Fruit fly (Drosophila melanogaster): ENCODE results near the gene Ir7d.

Gene Ir7d

dm6 chrX:7874094-7874493 is 4.5 kb downstream of the Ir7d start, which contains the start of gene Ir7c:
Gene Ir7c (plus strand): TSS chrX:7874394.
- TF ChIP-seq NfI (GFP tag; optimal IDR thresholded peaks at IDR 0.05) (no peak), GATAe (GFP tag; conservative IDR thresholded peaks at IDR 0.05) (no peak), Nf-YA (GFP tag; IDR thresholded peaks at IDR 0.05) (no peak), gcm2 (GFP tag; optimal IDR thresholded peaks at IDR 0.05) (no peak), maf-S (GFP tag; optimal IDR thresholded peaks at IDR 0.05) (no peak)

DNA sequence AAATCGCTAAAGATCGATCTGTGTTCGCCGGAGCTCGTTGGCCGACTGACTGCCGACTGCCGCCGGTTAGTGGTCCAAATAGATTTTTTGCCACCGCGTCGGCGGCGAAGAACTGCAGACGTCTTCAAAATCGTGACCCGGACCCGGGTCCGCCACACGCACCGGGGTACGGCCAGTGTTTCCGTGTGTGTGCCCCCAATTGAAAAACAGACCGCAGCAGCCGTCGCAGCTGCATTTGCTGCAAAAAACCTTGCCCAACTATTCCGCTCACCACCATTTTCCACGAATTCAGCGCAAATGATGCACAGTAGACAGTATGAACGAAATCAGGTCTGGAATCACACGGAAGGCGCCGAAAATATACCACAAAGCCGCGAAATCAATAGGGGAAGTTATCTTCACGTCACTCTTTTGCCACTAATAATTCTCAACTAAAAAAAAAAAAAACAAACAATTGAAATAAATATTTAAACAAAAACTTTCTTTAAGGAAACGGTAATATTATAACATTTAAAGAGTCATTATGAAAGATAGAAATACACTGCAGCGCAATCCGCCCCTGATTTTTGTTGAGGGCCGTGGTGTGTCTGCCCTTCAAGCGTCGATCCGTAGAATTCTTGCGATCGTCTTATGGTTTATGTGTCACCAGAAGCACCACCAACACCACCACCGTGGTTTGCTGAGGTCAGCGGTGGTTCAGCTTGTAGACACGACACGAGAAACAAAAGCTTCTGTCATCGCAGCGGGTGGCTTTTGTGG is 5.3 kb downstream of the Ir7d start, which contains the start of gene dec:
Gene dec (minus strand): TSS at position 51 of the 759 bp plus-strand sequence.
- no peak for TF ChIP-seq CG9437 (GFP tag; optimal IDR thresholded peaks at IDR 0.05)
- TF ChIP-seq Stat92E (GFP tag; optimal IDR thresholded peaks at IDR 0.05): no peak
- TF ChIP-seq grau (tag; optimal IDR thresholded peaks at IDR 0.05): no peak
- TF ChIP-seq cad (GFP tag; optimal IDR thresholded peaks at IDR 0.05): no peak
- TF ChIP-seq CG4730 (GFP tag; IDR thresholded peaks at IDR 0.05): no peak
- no peak for TF ChIP-seq CG1792 (GFP tag; optimal IDR thresholded peaks at IDR 0.05)
- TF ChIP-seq Nf-YC (tag; optimal IDR thresholded peaks at IDR 0.05): no peak
- no peak for TF ChIP-seq CkIIα-i1 (GFP tag; IDR thresholded peaks at IDR 0.05)
- no peak for TF ChIP-seq CG14050 (GFP tag; IDR thresholded peaks at IDR 0.05)
- no peak for TF ChIP-seq CG32772 (GFP tag; IDR thresholded peaks at IDR 0.05)
- no peak for TF ChIP-seq CG8290 (GFP tag; optimal IDR thresholded peaks at IDR 0.05)
- no peak for TF ChIP-seq CG8290 (tag; optimal IDR thresholded peaks at IDR 0.05)
- TF ChIP-seq Hsf (GFP tag; optimal IDR thresholded peaks at IDR 0.05): no peak
- no peak for TF ChIP-seq inv (GFP tag; IDR thresholded peaks at IDR 0.05; ENCODE audit: partially characterized antibody)
- TF ChIP-seq pzg (GFP tag; optimal IDR thresholded peaks at IDR 0.05): no peak
- TF ChIP-seq CG12299 (tag; optimal IDR thresholded peaks at IDR 0.05): no peak
- TF ChIP-seq ash1 (GFP tag; optimal IDR thresholded peaks at IDR 0.05): no peak
- TF ChIP-seq CG14710 (tag; optimal IDR thresholded peaks at IDR 0.05): no peak
- TF ChIP-seq kay (GFP tag; optimal IDR thresholded peaks at IDR 0.05): no peak
- no peak for TF ChIP-seq CG2199 (GFP tag; IDR thresholded peaks at IDR 0.05)
- no peak for TF ChIP-seq CG12391 (tag; optimal IDR thresholded peaks at IDR 0.05)

- no peak for TF ChIP-seq Max (GFP tag; optimal IDR thresholded peaks at IDR 0.05)
These were observed 11.8 kb downstream of the Ir7d start, which contains the start of gene Ir7b for dm6 chrX:7866868-7867267. Gene Ir7b (minus strand): TSS chrX:7866968.

DNA sequence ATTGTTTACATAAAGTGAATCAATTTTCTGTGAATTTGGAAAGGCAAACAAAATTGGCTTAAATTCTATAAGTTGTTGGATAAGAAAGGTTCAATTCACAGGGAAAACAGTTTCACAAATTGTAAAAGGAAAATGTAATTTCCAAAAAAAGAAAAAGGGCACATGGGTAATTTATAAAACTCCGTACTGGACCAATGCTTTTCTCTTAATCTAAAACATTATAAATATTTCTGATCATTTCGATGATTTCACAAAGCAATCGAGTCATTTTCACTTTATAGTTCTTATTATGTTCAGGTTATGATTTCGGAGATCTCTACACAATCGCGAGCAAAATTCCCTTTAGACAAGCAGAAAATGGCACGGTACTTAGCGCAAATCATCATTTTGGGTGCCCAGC is 20.8 kb downstream of the Ir7d start, which contains the start of gene CG1409:
Gene CG1409 (plus strand): TSS at position 301 of the 400 bp plus-strand sequence.
- TF ChIP-seq her (GFP tag; optimal IDR thresholded peaks at IDR 0.05) (no peak), Hr78 (GFP tag; optimal IDR thresholded peaks at IDR 0.05) (no peak), CG2712 (tag; optimal IDR thresholded peaks at IDR 0.05) (no peak), Hr51 (GFP tag; optimal IDR thresholded peaks at IDR 0.05) (no peak), gro (GFP tag; optimal IDR thresholded peaks at IDR 0.05) (no peak), crol (GFP tag; IDR thresholded peaks at IDR 0.05) (no peak), az2 (GFP tag; optimal IDR thresholded peaks at IDR 0.05) (no peak), repo (GFP tag; optimal IDR thresholded peaks at IDR 0.05) (no peak), CG31224 (GFP tag; IDR thresholded peaks at IDR 0.05) (no peak), Rx (GFP tag; IDR thresholded peaks at IDR 0.05) (no peak), bsh (GFP tag; optimal IDR thresholded peaks at IDR 0.05) (no peak), CG9609 (GFP tag; optimal IDR thresholded peaks at IDR 0.05) (no peak), CG4730 (GFP tag; IDR thresholded peaks at IDR 0.05) (no peak), Poxn (GFP tag; IDR thresholded peaks at IDR 0.05) (no peak), tin (GFP tag; optimal IDR thresholded peaks at IDR 0.05) (no peak), Adf1 (GFP tag; IDR thresholded peaks at IDR 0.05) (no peak), NC2α (GFP tag; optimal IDR thresholded peaks at IDR 0.05) (no peak), Dad (GFP tag; optimal IDR thresholded peaks at IDR 0.05) (no peak), dm (GFP tag; optimal IDR thresholded peaks at IDR 0.05) (no peak), CG8388 (GFP tag; optimal IDR thresholded peaks at IDR 0.05) (no peak)
